Worm (Caenorhabditis elegans): ENCODE results near the gene madf-9.
A peak's percentile ranks its signal among the peaks of the same experiment; 100 is the strongest.

Gene madf-9

DNA sequence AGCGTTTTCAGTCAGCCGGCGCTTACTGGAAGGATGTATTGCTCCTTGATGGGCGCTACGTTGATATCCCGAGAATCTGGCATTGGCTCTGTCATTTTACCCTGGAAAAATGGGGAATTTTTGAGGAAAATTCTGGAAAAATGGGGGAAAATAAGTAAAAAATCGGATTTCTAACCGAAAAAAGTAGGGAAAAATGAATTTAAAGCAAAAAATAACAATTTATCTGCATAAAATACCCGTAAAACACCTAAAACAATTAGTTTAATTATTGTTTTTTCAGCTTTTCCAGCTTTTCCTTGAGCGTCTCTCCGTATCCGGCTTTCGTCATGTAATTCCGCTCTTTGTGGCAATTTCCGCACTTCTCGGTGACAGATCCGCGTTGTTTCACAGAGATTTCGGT, 38.4 kb upstream of the madf-9 start, which contains the start of gene Y37E11B.5:
TSS of gene Y37E11B.5 (minus strand) at position 101 of the 400 bp plus-strand sequence.
- TF ChIP-seq lin-13 (tag; optimal IDR thresholded peaks at IDR 0.05) (no peak), nhr-76 (tag; optimal IDR thresholded peaks at IDR 0.05) (no peak), flh-1 (GFP tag; optimal IDR thresholded peaks at IDR 0.05) (no peak)

DNA sequence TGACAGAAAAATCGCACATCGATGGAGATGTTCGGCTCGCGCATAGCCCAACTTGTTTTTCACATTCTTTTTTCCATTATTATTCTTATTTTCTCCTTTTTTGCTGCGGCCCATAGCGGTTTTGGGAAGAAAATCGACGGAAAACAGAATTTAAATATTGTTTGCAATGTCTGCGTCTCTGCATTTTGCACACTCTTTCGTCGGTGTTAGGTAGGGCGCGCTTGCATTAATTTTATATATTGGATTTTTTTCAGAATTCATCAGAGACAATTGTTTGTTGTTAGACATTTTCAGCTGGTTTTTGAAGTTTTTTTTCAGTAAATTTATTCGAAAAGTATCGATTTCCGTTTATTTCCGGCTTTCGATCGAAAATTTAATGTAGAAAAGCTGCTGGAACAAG, 37.8 kb upstream of the madf-9 start, which contains the start of gene Y37E11B.6:
TSS of gene Y37E11B.6 (minus strand) at position 181 of the 400 bp plus-strand sequence.
- no peak for TF ChIP-seq nhr-76 (tag; optimal IDR thresholded peaks at IDR 0.05)
- peak; percentile 72 for TF ChIP-seq ces-1 (GFP tag; optimal IDR thresholded peaks at IDR 0.05)

DNA sequence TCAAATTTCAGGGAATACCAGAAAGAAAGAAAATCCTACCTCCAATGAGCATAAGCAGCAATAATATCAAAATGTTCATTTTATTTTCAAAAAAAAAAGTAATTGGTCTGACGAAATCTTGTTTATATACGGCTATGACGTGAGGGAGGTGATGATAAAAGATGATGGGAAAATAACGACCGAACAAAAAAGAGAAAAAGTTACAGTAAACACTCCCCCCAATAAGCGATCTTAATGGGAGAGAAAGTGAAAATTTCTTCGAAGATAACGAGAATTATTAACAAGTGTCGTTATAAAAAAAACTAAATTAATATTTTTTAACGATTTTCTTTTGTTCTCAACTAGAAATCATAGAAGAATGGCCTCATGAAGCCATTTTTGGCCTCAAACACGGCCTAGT, 36.9 kb upstream of the madf-9 start, which contains the start of gene Y37E11B.7:
TSS of gene Y37E11B.7 (minus strand) at position 207 of the 400 bp plus-strand sequence.
- TF ChIP-seq snpc-4 (tag; optimal IDR thresholded peaks at IDR 0.05) (no peak), lin-13 (tag; optimal IDR thresholded peaks at IDR 0.05) (no peak), sptf-1 (tag; optimal IDR thresholded peaks at IDR 0.05) (no peak), flh-1 (GFP tag; optimal IDR thresholded peaks at IDR 0.05) (no peak), blmp-1 (tag; optimal IDR thresholded peaks at IDR 0.05) (no peak), drap-1 (GFP tag; optimal IDR thresholded peaks at IDR 0.05) (no peak), unc-62 (GFP tag; optimal IDR thresholded peaks at IDR 0.05) (no peak), ham-2 (GFP tag; optimal IDR thresholded peaks at IDR 0.05) (no peak), ztf-11 (tag; optimal IDR thresholded peaks at IDR 0.05) (no peak), lsy-2 (tag; optimal IDR thresholded peaks at IDR 0.05) (no peak), ces-1 (GFP tag; optimal IDR thresholded peaks at IDR 0.05) (no peak), mep-1 (tag; optimal IDR thresholded peaks at IDR 0.05) (no peak), elt-3 (tag; optimal IDR thresholded peaks at IDR 0.05) (no peak), nhr-12 (tag; optimal IDR thresholded peaks at IDR 0.05) (no peak), ceh-83 (GFP tag; optimal IDR thresholded peaks at IDR 0.05) (no peak), tbx-8 (GFP tag; optimal IDR thresholded peaks at IDR 0.05) (no peak), nhr-237 (tag; optimal IDR thresholded peaks at IDR 0.05) (no peak), lin-32 (GFP tag; optimal IDR thresholded peaks at IDR 0.05) (no peak), sem-2 (GFP tag; optimal IDR thresholded peaks at IDR 0.05) (no peak), unc-120 (tag; optimal IDR thresholded peaks at IDR 0.05; ENCODE audit: poor library complexity, severe bottlenecking) (no peak)

DNA sequence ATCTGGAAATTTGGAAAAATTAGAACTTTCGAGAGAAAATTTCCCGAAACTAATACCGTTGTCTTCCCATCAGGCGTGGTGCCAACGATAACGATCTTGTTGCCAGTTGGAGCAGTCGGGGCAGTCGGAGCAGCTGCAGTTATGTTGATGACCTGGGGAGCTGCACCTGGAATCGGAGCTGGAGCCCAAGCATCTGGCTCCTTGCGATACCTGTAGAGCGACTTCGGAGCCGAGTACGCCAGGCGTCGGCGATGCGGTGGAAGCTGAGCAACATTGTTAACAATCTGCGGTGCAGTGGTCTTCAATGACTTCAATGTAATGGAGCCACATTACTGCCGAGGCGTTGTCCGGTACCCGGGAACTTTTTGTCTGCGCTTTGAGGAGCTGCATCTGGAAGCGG, 35.0 kb upstream of the madf-9 start:
- no peak for TF ChIP-seq unc-39 (tag; optimal IDR thresholded peaks at IDR 0.05)
- TF ChIP-seq M03D4.4 (tag; optimal IDR thresholded peaks at IDR 0.05), result no peak
- TF ChIP-seq lin-32 (GFP tag; optimal IDR thresholded peaks at IDR 0.05), result no peak
- TF ChIP-seq lsy-2 (tag; optimal IDR thresholded peaks at IDR 0.05), result no peak
- no peak for TF ChIP-seq elt-3 (tag; optimal IDR thresholded peaks at IDR 0.05)
- no peak for TF ChIP-seq elt-1 (tag; optimal IDR thresholded peaks at IDR 0.05; ENCODE audit: borderline replicate concordance, insufficient read depth)

DNA sequence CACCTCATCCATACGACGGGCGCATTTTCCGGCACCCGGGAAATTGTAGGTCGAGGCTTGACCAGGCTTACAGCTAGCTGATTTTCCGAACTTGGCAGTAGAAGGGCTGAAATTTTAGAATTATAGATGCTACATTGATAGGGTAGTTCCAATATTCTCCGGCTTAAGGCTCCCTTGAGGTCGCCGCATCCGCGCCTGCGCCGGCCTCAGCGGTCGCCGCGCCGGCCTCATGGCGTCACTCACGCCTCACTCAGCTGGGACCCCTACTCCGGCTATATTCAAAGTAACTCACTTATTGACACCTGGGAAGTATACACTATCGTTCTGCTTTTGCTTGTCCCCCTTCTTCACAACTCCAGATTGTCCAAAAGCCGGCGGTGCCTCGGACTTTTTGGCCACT, 32.8 kb upstream of the madf-9 start:
- TF ChIP-seq unc-120 (tag; optimal IDR thresholded peaks at IDR 0.05; ENCODE audit: poor library complexity, severe bottlenecking) (no peak), ces-1 (GFP tag; optimal IDR thresholded peaks at IDR 0.05) (no peak), ceh-83 (GFP tag; optimal IDR thresholded peaks at IDR 0.05) (no peak), hlh-1 (tag; optimal IDR thresholded peaks at IDR 0.05) (no peak), mls-2 (tag; optimal IDR thresholded peaks at IDR 0.05) (no peak), unc-62 (GFP tag; optimal IDR thresholded peaks at IDR 0.05) (no peak), tbx-8 (GFP tag; optimal IDR thresholded peaks at IDR 0.05) (no peak)

DNA sequence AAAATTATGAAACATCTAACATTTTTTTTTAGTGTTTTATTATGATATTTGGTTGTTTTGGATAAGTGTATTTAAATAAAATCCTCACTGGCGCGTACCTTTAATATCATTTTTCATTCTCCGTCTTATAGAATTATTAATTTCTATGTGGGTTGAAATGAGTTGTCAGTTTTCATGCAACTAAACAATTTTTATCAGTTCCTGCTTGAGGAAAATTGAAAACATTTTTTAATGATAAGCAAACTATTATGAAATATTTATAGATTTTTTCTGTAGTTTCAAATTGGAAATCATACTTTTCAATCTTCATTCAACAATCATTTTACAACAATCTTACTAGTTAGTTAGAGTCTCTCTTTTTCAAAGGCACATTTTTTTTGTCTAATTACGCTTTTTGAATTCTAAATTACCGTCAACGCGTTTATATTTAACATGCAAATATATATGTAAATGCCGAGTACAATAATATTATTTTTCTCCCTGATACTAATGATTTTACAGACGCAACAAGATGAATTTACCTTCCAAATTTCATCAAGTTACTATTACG, 30.5 kb upstream of the madf-9 start, which contains the start of the genes Y37E11B.10 and kgb-2:
TSS of gene Y37E11B.10 (minus strand) at position 182 of the 550 bp plus-strand sequence.
TSS of gene kgb-2 (plus strand) at position 500 of the 550 bp plus-strand sequence.
- TF ChIP-seq sem-2 (GFP tag; optimal IDR thresholded peaks at IDR 0.05), result no peak
- no peak for TF ChIP-seq bed-3 (GFP tag; optimal IDR thresholded peaks at IDR 0.05)
- no peak for TF ChIP-seq zip-8 (tag; optimal IDR thresholded peaks at IDR 0.05)
- no peak for TF ChIP-seq unc-39 (tag; optimal IDR thresholded peaks at IDR 0.05)
- no peak for TF ChIP-seq drap-1 (GFP tag; optimal IDR thresholded peaks at IDR 0.05)
- no peak for TF ChIP-seq ham-2 (GFP tag; optimal IDR thresholded peaks at IDR 0.05)
- TF ChIP-seq unc-62 (GFP tag; optimal IDR thresholded peaks at IDR 0.05), result no peak
- no peak for TF ChIP-seq nhr-12 (tag; optimal IDR thresholded peaks at IDR 0.05)
- no peak for TF ChIP-seq sptf-1 (tag; optimal IDR thresholded peaks at IDR 0.05)
- TF ChIP-seq mls-2 (tag; optimal IDR thresholded peaks at IDR 0.05), result no peak
- TF ChIP-seq nhr-2 (tag; optimal IDR thresholded peaks at IDR 0.05), result no peak
- TF ChIP-seq nhr-28 (tag; optimal IDR thresholded peaks at IDR 0.05), result no peak
- no peak for TF ChIP-seq mep-1 (tag; optimal IDR thresholded peaks at IDR 0.05)
- no peak for TF ChIP-seq lsy-2 (tag; optimal IDR thresholded peaks at IDR 0.05)
- no peak for TF ChIP-seq ceh-83 (GFP tag; optimal IDR thresholded peaks at IDR 0.05)
- no peak for TF ChIP-seq mab-5 (tag; optimal IDR thresholded peaks at IDR 0.05)
- TF ChIP-seq unc-120 (tag; optimal IDR thresholded peaks at IDR 0.05; ENCODE audit: poor library complexity, severe bottlenecking), result no peak
- TF ChIP-seq hlh-1 (tag; optimal IDR thresholded peaks at IDR 0.05), result no peak

Data from whole organism, mixed stage, embryonic.